Worm (Caenorhabditis elegans): ENCODE results near the gene twk-11.

DNA sequence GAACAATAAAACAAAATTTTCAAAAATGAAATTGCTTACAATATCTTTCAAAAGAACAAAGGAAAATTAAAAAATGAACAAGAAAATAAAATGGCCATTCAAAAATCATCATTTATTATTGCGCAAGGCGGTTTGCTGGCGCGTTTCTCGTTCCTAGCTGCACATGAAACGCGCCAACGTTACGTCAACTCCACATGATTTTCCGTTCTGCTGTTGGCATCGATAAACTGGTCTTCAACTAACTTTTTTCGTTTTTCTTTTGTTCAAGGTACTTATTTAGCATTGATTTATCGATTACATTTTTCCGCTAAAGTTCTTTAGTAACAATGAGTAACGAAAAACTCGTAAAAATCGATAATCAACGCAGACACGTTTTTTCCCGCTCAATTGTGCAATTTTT, 24.0 kb upstream of the twk-11 start, which contains the start of the genes Y57E12AL.6 and Y57E12AL.1:
- no peak for TF ChIP-seq B0310.2 (tag; optimal IDR thresholded peaks at IDR 0.05)
- no peak for TF ChIP-seq ama-1 (optimal IDR thresholded peaks at IDR 0.05)

All from whole organism, early embryonic.